Fruit fly (Drosophila melanogaster) whole organism, embryonic: ENCODE data around the gene eIF4A.

Experiments
- Asciz ChIP-seq: fragments of 200-800 bp; sonication (Bioruptor generic); optimal IDR thresholded peaks from 2 replicates; lab custom pipeline; 2017; ENCODE audit warnings: missing biosample characterization, mild to moderate bottlenecking, missing genetic modification characterization, missing genetic modification reagents
- B-H2 ChIP-seq: fragments of 200-800 bp; sonication (Bioruptor generic); optimal IDR thresholded peaks from 2 replicates; lab custom pipeline; 2018; ENCODE audit warnings: missing biosample characterization, mild to moderate bottlenecking, missing genetic modification characterization
- CG10321 ChIP-seq: fragments of 200-800 bp; sonication (Bioruptor generic); IDR thresholded peaks from 2 replicates; pipeline ENCODE4 v1.3.6; 2022; ENCODE audit warnings: missing biosample characterization, missing genetic modification characterization
- CG10565 ChIP-seq: fragments of 200-800 bp; sonication (Bioruptor generic); optimal IDR thresholded peaks from 3 replicates; lab custom pipeline; 2016; ENCODE audit warnings: missing biosample characterization, mild to moderate bottlenecking, missing genetic modification characterization
- CG11560 ChIP-seq: fragments of 200-800 bp; sonication (Bioruptor generic); IDR thresholded peaks from 3 replicates; pipeline ENCODE4 v1.3.6; 2022; ENCODE audit warnings: missing biosample characterization, missing genetic modification characterization
- CG12236 ChIP-seq: fragments of 200-800 bp; sonication (Bioruptor generic); optimal IDR thresholded peaks from 2 replicates; lab custom pipeline; 2016; ENCODE audit warnings: missing biosample characterization, missing genetic modification characterization
- CG1233 ChIP-seq: fragments of 200-800 bp; sonication (Bioruptor generic); optimal IDR thresholded peaks from 4 replicates; lab custom pipeline; 2018; ENCODE audit warnings: missing biosample characterization, mild to moderate bottlenecking, missing genetic modification characterization
- CG13296 ChIP-seq: fragments of 200-800 bp; sonication (Bioruptor generic); optimal IDR thresholded peaks from 3 replicates; lab custom pipeline; 2018; ENCODE audit warnings: missing biosample characterization, mild to moderate bottlenecking, missing genetic modification characterization
- CG15514 ChIP-seq: fragments of 200-800 bp; sonication (Bioruptor generic); optimal IDR thresholded peaks from 3 replicates; lab custom pipeline; 2017; ENCODE audit warnings: missing biosample characterization, missing genetic modification characterization, mild to moderate bottlenecking, moderate library complexity, missing genetic modification reagents
- CG16813 ChIP-seq: fragments of 200-800 bp; sonication (Bioruptor generic); IDR thresholded peaks from 3 replicates; pipeline ENCODE4 v1.3.6; 2022; ENCODE audit warnings: missing biosample characterization, missing genetic modification characterization; ENCODE audit not compliant: partially characterized antibody
- CG17359 ChIP-seq: fragments of 200-800 bp; sonication (Bioruptor generic); optimal IDR thresholded peaks from 3 replicates; lab custom pipeline; 2018; ENCODE audit warnings: missing biosample characterization, mild to moderate bottlenecking, missing genetic modification characterization, moderate library complexity
- CG17829 ChIP-seq: fragments of 200-800 bp; optimal IDR thresholded peaks from 2 replicates; lab custom pipeline; 2019; ENCODE audit warnings: missing biosample characterization, mild to moderate bottlenecking, missing genetic modification characterization, moderate library complexity
- CG2129 ChIP-seq: fragments of 200-800 bp; sonication (Bioruptor generic); IDR thresholded peaks from 2 replicates; pipeline ENCODE4 v1.3.6; 2022; ENCODE audit warnings: missing biosample characterization, missing genetic modification characterization; ENCODE audit not compliant: partially characterized antibody
- CG3847 ChIP-seq: fragments of 200-800 bp; sonication (Bioruptor generic); IDR thresholded peaks from 2 replicates; pipeline ENCODE4 v1.3.6; 2022; ENCODE audit warnings: missing biosample characterization, missing genetic modification characterization
- CG4424 ChIP-seq: fragments of 200-800 bp; sonication (Bioruptor generic); optimal IDR thresholded peaks from 3 replicates; lab custom pipeline; 2016; ENCODE audit warnings: missing biosample characterization, missing genetic modification characterization
- CG5953 ChIP-seq: fragments of 200-800 bp; sonication (Bioruptor generic); IDR thresholded peaks from 2 replicates; pipeline ENCODE4 v1.3.6; 2022; ENCODE audit warnings: missing biosample characterization, missing genetic modification characterization
- CG6791 ChIP-seq: fragments of 200-800 bp; sonication (Bioruptor generic); IDR thresholded peaks from 3 replicates; pipeline ENCODE4 v1.3.6; 2022; ENCODE audit warnings: missing biosample characterization, missing genetic modification characterization; ENCODE audit not compliant: partially characterized antibody
- Dad ChIP-seq: fragments of 200-800 bp; sonication (Bioruptor generic); optimal IDR thresholded peaks from 3 replicates; lab custom pipeline; 2016; ENCODE audit warnings: missing biosample characterization, missing genetic modification characterization
- Ets65A ChIP-seq: fragments of 200-800 bp; sonication (Bioruptor generic); peaks from one replicate; lab custom pipeline; 2016; ENCODE audit warnings: missing biosample characterization, missing genetic modification characterization
- Fer2 ChIP-seq: fragments of 200-800 bp; sonication (Bioruptor generic); optimal IDR thresholded peaks from 2 replicates; lab custom pipeline; 2018; ENCODE audit warnings: missing biosample characterization, mild to moderate bottlenecking, missing genetic modification characterization, moderate library complexity
- Hey ChIP-seq: fragments of 200-800 bp; sonication (Bioruptor generic); optimal IDR thresholded peaks from 3 replicates; lab custom pipeline; 2018; ENCODE audit warnings: missing biosample characterization, mild to moderate bottlenecking, missing genetic modification characterization
- Hr3 ChIP-seq: fragments of 200-800 bp; sonication (Bioruptor generic); optimal IDR thresholded peaks from 3 replicates; lab custom pipeline; 2016; ENCODE audit warnings: missing biosample characterization, missing genetic modification characterization
- Hr78 ChIP-seq, 2 experiments: fragments of 200-800 bp in 1 of 2; fragments of >200 bp in 1 of 2; sonication (Bioruptor generic) in 1 of 2; optimal IDR thresholded peaks; 2 replicates each; lab custom pipeline; 2017 to 2019; ENCODE audit warnings: missing biosample characterization in 2 of 2, missing genetic modification characterization in 2 of 2, mild to moderate bottlenecking in 1 of 2, moderate library complexity in 1 of 2
- Mes4 ChIP-seq: fragments of 200-800 bp; sonication (Bioruptor generic); optimal IDR thresholded peaks from 2 replicates; lab custom pipeline; 2016; ENCODE audit warnings: missing biosample characterization, missing genetic modification characterization
- Sry-β ChIP-seq: fragments of 200-800 bp; sonication (Bioruptor generic); optimal IDR thresholded peaks from 2 replicates; lab custom pipeline; 2018; ENCODE audit warnings: missing biosample characterization, mild to moderate bottlenecking, missing genetic modification characterization, moderate library complexity
- Tbp ChIP-seq: fragments of >200 bp; optimal IDR thresholded peaks from 2 replicates; lab custom pipeline; 2018; ENCODE audit warnings: missing biosample characterization, missing genetic modification characterization
- cas ChIP-seq: fragments of 200-800 bp; sonication (Bioruptor generic); IDR thresholded peaks from 2 replicates; pipeline ENCODE4 v1.3.6; 2022; ENCODE audit warnings: missing biosample characterization, missing genetic modification characterization
- chinmo ChIP-seq: fragments of 200-800 bp; sonication (Bioruptor generic); IDR thresholded peaks from 4 replicates; pipeline ENCODE4 v1.3.6; 2022; ENCODE audit warnings: missing biosample characterization, missing genetic modification characterization; ENCODE audit not compliant: partially characterized antibody
- cwo ChIP-seq: fragments of 200-800 bp; sonication (Bioruptor generic); optimal IDR thresholded peaks from 3 replicates; lab custom pipeline; 2017; ENCODE audit warnings: missing biosample characterization, missing genetic modification characterization, mild to moderate bottlenecking, moderate library complexity, missing genetic modification reagents
- dmrt99B ChIP-seq: fragments of 200-800 bp; sonication (Bioruptor generic); optimal IDR thresholded peaks from 2 replicates; lab custom pipeline; 2018; ENCODE audit warnings: missing biosample characterization, mild to moderate bottlenecking, missing genetic modification characterization, moderate library complexity
- exex ChIP-seq: fragments of 200-800 bp; sonication (Bioruptor generic); optimal IDR thresholded peaks from 4 replicates; lab custom pipeline; 2018; ENCODE audit warnings: missing biosample characterization, mild to moderate bottlenecking, missing genetic modification characterization, moderate library complexity
- ftz-f1 ChIP-seq: fragments of 200-800 bp; sonication (Bioruptor generic); optimal IDR thresholded peaks from 2 replicates; lab custom pipeline; 2016; ENCODE audit warnings: missing biosample characterization, missing genetic modification characterization
- jigr1 ChIP-seq: fragments of 200-800 bp; sonication (Bioruptor generic); IDR thresholded peaks from 3 replicates; pipeline ENCODE4 v1.3.6; 2022; ENCODE audit warnings: missing biosample characterization, missing genetic modification characterization
- ken ChIP-seq: fragments of 200-800 bp; sonication (Bioruptor generic); IDR thresholded peaks from 3 replicates; pipeline ENCODE4 v1.3.6; 2022; ENCODE audit warnings: missing biosample characterization, missing genetic modification characterization
- nerfin-1 ChIP-seq: fragments of 200-800 bp; sonication (Bioruptor generic); optimal IDR thresholded peaks from 3 replicates; lab custom pipeline; 2019; ENCODE audit warnings: missing biosample characterization, mild to moderate bottlenecking, missing genetic modification characterization, moderate library complexity
- pan ChIP-seq, 4 experiments: fragments of >200 bp in 3 of 4; fragments of 200-800 bp in 1 of 4; sonication (Bioruptor generic) in 1 of 4; optimal IDR thresholded peaks in 3 of 4; IDR thresholded peaks in 1 of 4; 2 replicates each; pipeline versions ENCODE4 v1.3.6 to Lab custom; 2017 to 2022; ENCODE audit warnings: missing biosample characterization in 2 of 4, missing genetic modification characterization in 2 of 4, mixed read lengths in 1 of 4
- pb ChIP-seq: fragments of 200-800 bp; sonication (Bioruptor generic); optimal IDR thresholded peaks from 3 replicates; lab custom pipeline; 2016; ENCODE audit warnings: missing biosample characterization, missing genetic modification characterization
- sisA ChIP-seq: fragments of 200-800 bp; sonication (Bioruptor generic); IDR thresholded peaks from 2 replicates; pipeline ENCODE4 v1.3.6; 2022; ENCODE audit warnings: missing biosample characterization, missing genetic modification characterization
- trh ChIP-seq: fragments of 200-800 bp; sonication (Bioruptor generic); optimal IDR thresholded peaks from 2 replicates; lab custom pipeline; 2016; ENCODE audit warnings: missing biosample characterization, missing genetic modification characterization
- tup ChIP-seq: fragments of 200-800 bp; sonication (Bioruptor generic); optimal IDR thresholded peaks from 2 replicates; lab custom pipeline; 2016; ENCODE audit warnings: missing biosample characterization, mild to moderate bottlenecking, missing genetic modification characterization, moderate library complexity
- z ChIP-seq: fragments of 200-800 bp; sonication (Bioruptor generic); IDR thresholded peaks from 3 replicates; pipeline ENCODE4 v1.3.6; 2022; ENCODE audit warnings: missing biosample characterization, missing genetic modification characterization

Gene eIF4A

DNA sequence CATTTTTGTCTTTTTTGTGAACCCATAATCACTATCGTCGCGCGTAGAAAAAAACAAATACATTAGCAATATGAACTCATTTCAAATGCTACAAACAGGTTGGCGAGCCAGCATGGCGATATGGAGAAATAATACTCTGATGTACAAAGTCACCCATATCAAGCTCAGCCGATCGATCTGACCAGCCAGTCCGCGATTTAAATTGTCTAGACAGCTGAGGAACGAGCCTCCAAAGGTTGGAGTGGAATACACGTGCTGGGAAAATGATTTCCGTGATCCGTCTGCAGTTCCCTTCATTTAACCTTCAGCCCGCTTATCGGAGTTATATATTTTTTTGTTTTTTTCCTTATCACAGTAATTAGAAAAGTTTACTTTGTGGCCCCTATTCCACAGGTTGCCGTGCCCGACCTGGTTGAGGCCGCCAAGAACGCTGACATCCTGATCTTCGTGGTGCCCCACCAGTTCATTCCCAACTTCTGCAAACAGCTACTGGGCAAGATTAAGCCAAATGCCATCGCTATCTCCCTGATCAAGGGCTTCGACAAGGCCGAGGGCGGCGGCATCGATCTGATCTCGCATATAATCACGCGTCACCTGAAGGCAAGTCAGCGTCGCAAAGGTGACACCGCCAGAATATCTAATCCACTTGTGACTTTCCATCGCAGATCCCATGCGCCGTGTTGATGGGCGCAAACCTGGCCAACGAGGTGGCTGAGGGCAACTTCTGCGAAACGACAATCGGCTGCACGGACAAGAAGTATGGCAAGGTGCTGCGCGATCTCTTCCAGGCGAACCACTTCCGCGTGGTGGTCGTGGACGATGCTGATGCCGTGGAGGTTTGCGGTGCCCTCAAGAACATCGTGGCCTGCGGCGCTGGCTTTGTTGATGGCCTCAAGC lies 35.7 kb upstream of the eIF4A start (continued):
- TF ChIP-seq CG17359 (tag; lab: Kevin White, UChicago) (no peak), Asciz (GFP tag; lab: Kevin White, UChicago) (no peak), sisA (no peak), CG12236 (GFP tag; lab: Kevin White, UChicago) (no peak), CG11560 (0 out of 3 replicates have a peak, but pooled peaks have one; percentile 60), pb (GFP tag; lab: Kevin White, UChicago) (no peak), CG5953 (no peak), Dad (no peak), ftz-f1 (GFP tag; lab: Kevin White, UChicago) (peak; percentile 81), Ets65A (GFP tag; lab: Kevin White, UChicago) (peak; percentile 45), CG6791 (0 out of 3 replicates have a peak, but pooled peaks have one; percentile 10), CG3847 (GFP tag; lab: Robert Waterston, UW) (no peak), CG17829 (tag; lab: Kevin White, UChicago) (no peak), pan (optimal IDR thresholded peaks at IDR 0.05; lab: Kevin White, UChicago) (no peak), pan (GFP tag; optimal IDR thresholded peaks at IDR 0.05 in 1 of 2, IDR thresholded peaks at IDR 0.05 in 1 of 2) (no peak), CG2129 (GFP tag; lab: Robert Waterston, UW) (no peak), CG1233 (no peak), trh (GFP tag; lab: Kevin White, UChicago) (no peak), Tbp (GFP tag; lab: Kevin White, UChicago) (no peak), cas (no peak), CG16813 (GFP tag; lab: Robert Waterston, UW) (no peak), B-H2 (GFP tag; lab: Kevin White, UChicago) (peak; percentile 57), Fer2 (no peak), Mes4 (GFP tag; lab: Kevin White, UChicago) (no peak), CG10565 (GFP tag; lab: Kevin White, UChicago) (no peak), Hey (tag; lab: Kevin White, UChicago) (no peak), Sry-β (GFP tag; lab: Kevin White, UChicago) (no peak), z (GFP tag; lab: Robert Waterston, UW) (no peak), Hr3 (GFP tag; lab: Kevin White, UChicago) (no peak), tup (no peak), ken (GFP tag; lab: Robert Waterston, UW) (0 out of 3 replicates have a peak, but pooled peaks have one; percentile 4), CG15514 (no peak), CG10321 (no peak), Hr78 (GFP tag; optimal IDR thresholded peaks at IDR 0.05; lab: Kevin White, UChicago) (peak in 1 of 2 experiments; percentile 3), cwo (GFP tag; lab: Kevin White, UChicago) (peak; percentile 95), exex (tag; lab: Kevin White, UChicago) (peak; percentile 84)

DNA sequence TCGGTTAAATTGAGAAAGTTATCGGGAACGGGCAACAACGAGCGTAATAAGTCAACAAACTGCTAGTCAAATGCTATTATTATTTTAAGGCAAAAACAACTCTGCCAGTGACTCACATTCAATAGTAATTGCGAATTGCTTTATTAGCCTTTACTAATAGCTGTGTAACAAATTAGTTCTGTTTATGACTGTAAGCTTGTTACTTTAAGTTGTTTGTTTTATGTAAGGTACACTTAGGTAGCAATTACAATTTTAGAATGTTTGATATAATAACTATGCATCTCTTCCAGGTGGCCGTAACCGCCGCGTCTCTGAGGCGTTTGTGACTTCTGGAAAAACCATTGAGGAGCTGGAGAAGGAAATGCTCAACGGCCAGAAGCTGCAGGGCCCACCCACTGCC lies 34.8 kb upstream of the eIF4A start:
- TF ChIP-seq chinmo (GFP tag; lab: Robert Waterston, UW), result no peak
- no peak for TF ChIP-seq nerfin-1 (tag; lab: Kevin White, UChicago)
- TF ChIP-seq jigr1 (GFP tag; lab: Robert Waterston, UW), result no peak
- no peak for TF ChIP-seq CG4424
- TF ChIP-seq CG13296, result no peak
- no peak for TF ChIP-seq dmrt99B (tag; lab: Kevin White, UChicago)
- TF ChIP-seq, all 482 proteins: peak for 0
